Worm (Caenorhabditis elegans) whole organism, early embryonic: Measurements from ENCODE around the gene F14H12.17.
"Not testable (repeated sequence)": the region's sequence is repeated elsewhere in the genome, so short reads cannot be mapped to it uniquely, and the experiment has no call there.

Source experiments
- B0310.2 ChIP-seq: sonication (generic microtip); optimal IDR thresholded peaks from 2 replicates; lab custom pipeline; 2016; ENCODE audit warnings: mild to moderate bottlenecking, missing genetic modification characterization, missing compliant biosample characterization
- F13C5.2 ChIP-seq: sonication (generic microtip); optimal IDR thresholded peaks from 2 replicates; lab custom pipeline; 2017; ENCODE audit warnings: mild to moderate bottlenecking, missing genetic modification characterization, inconsistent platforms, missing compliant biosample characterization
- aly-1 ChIP-seq: sonication (generic microtip); optimal IDR thresholded peaks from 2 replicates; lab custom pipeline; 2016; ENCODE audit warnings: missing genetic modification characterization, missing compliant biosample characterization
- ama-1 ChIP-seq: fragments of 150-350 bp; optimal IDR thresholded peaks from 2 replicates; lab custom pipeline; 2014
- ceh-13 ChIP-seq: fragments of 200-800 bp; sonication (Bioruptor generic); optimal IDR thresholded peaks from 2 replicates; lab custom pipeline; 2018; ENCODE audit warnings: mild to moderate bottlenecking, missing genetic modification characterization, missing compliant biosample characterization
- ceh-36 ChIP-seq: sonication (generic microtip); optimal IDR thresholded peaks from 2 replicates; lab custom pipeline; 2016; ENCODE audit warnings: missing genetic modification characterization, inconsistent platforms, missing compliant biosample characterization
- ets-7 ChIP-seq: sonication (generic microtip); optimal IDR thresholded peaks from 2 replicates; lab custom pipeline; 2016; ENCODE audit warnings: missing genotype, missing genetic modification characterization, missing compliant biosample characterization
- flt-1 ChIP-seq: fragments of 200-800 bp; sonication (Bioruptor generic); IDR thresholded peaks from 2 replicates; pipeline ENCODE4 v1.3.6; 2022; ENCODE audit warnings: missing genetic modification characterization, missing compliant biosample characterization
- hmbx-1 ChIP-seq: sonication (generic microtip); optimal IDR thresholded peaks from 2 replicates; lab custom pipeline; 2016; ENCODE audit warnings: mild to moderate bottlenecking, missing genetic modification characterization, missing compliant biosample characterization
- hmg-4 ChIP-seq: fragments of 200-800 bp; sonication (Bioruptor generic); optimal IDR thresholded peaks from 2 replicates; lab custom pipeline; 2018; ENCODE audit warnings: mild to moderate bottlenecking, missing genetic modification characterization, missing compliant biosample characterization
- hnd-1 ChIP-seq: sonication (generic microtip); optimal IDR thresholded peaks from 2 replicates; lab custom pipeline; 2016; ENCODE audit warnings: missing genetic modification characterization, missing compliant biosample characterization
- pes-1 ChIP-seq: fragments of 200-800 bp; sonication (Bioruptor generic); IDR thresholded peaks from 2 replicates; pipeline ENCODE4 v1.3.6; 2022; ENCODE audit warnings: missing genetic modification reagents, missing genetic modification characterization, missing compliant biosample characterization
- scrt-1 ChIP-seq: fragments of 200-800 bp; sonication (Bioruptor generic); IDR thresholded peaks from 2 replicates; pipeline ENCODE4 v1.3.6; 2022; ENCODE audit warnings: missing genetic modification characterization, missing compliant biosample characterization
- sea-1 ChIP-seq: fragments of 200-800 bp; sonication (Bioruptor generic); conservative IDR thresholded peaks from 2 replicates; pipeline ENCODE4 v1.3.6; 2022; ENCODE audit warnings: missing genetic modification characterization, missing compliant biosample characterization
- tbx-11 ChIP-seq: fragments of 200-800 bp; sonication (Bioruptor generic); IDR thresholded peaks from 2 replicates; pipeline ENCODE4 v1.3.6; 2022; ENCODE audit warnings: missing genetic modification characterization, missing compliant biosample characterization
- tbx-37 ChIP-seq: fragments of 200-800 bp; sonication (Bioruptor generic); conservative IDR thresholded peaks from 2 replicates; pipeline ENCODE4 v1.3.6; 2022; ENCODE audit warnings: missing genetic modification reagents, missing genetic modification characterization, missing compliant biosample characterization
- tra-4 ChIP-seq: sonication (generic microtip); optimal IDR thresholded peaks from 2 replicates; lab custom pipeline; 2017; ENCODE audit warnings: missing genetic modification characterization, missing compliant biosample characterization

Gene F14H12.17

ce11 chrX:4342730-4343129, 20.4 kb downstream of the F14H12.17 start:
- TF ChIP-seq hnd-1 (no peak), tra-4 (tag; lab: Kevin White, UChicago) (no peak), ceh-13 (GFP tag; lab: Kevin White, UChicago) (no peak), aly-1 (tag; lab: Kevin White, UChicago) (no peak), B0310.2 (no peak), ama-1 (lab: Kevin White, UChicago) (no peak), tbx-37 (GFP tag; lab: Robert Waterston, UW) (no peak), hmg-4 (GFP tag; lab: Kevin White, UChicago) (no peak), scrt-1 (GFP tag; lab: Robert Waterston, UW) (no peak), ceh-36 (no peak), ets-7 (no peak), hmbx-1 (tag; lab: Kevin White, UChicago) (no peak), sea-1 (GFP tag; lab: Robert Waterston, UW) (no peak), F13C5.2 (no peak), tbx-11 (GFP tag; lab: Robert Waterston, UW) (no peak)

ce11 chrX:4339332-4339731, 23.8 kb downstream of the F14H12.17 start, which contains the start of gene cst-1:
Gene cst-1 (plus strand): TSS chrX:4339632.
- TF ChIP-seq hnd-1; sea-1 (GFP tag; lab: Robert Waterston, UW); hmg-4 (GFP tag; lab: Kevin White, UChicago): not testable (repeated sequence)

ce11 chrX:4335950-4336349, 27.1 kb downstream of the F14H12.17 start, which contains the start of gene cst-2:
Gene cst-2 (minus strand): TSS chrX:4336050.
- TF ChIP-seq tbx-37 (GFP tag; lab: Robert Waterston, UW); ceh-13 (GFP tag; lab: Kevin White, UChicago); aly-1 (tag; lab: Kevin White, UChicago): not testable (repeated sequence)

- not testable (repeated sequence) for TF ChIP-seq tbx-11 (GFP tag; lab: Robert Waterston, UW); tra-4 (tag; lab: Kevin White, UChicago); ceh-13 (GFP tag; lab: Kevin White, UChicago)
Measured at ce11 chrX:4332305-4332704, 30.8 kb downstream of the F14H12.17 start, which contains the start of gene C24A8.6. Gene C24A8.6 (minus strand): TSS chrX:4332405.

- TF ChIP-seq sea-1 (GFP tag; lab: Robert Waterston, UW) = no peak
- no peak for TF ChIP-seq ama-1 (lab: Kevin White, UChicago)
- no peak for TF ChIP-seq tbx-11 (GFP tag; lab: Robert Waterston, UW)
- no peak for TF ChIP-seq flt-1 (GFP tag; lab: Robert Waterston, UW)
- TF ChIP-seq pes-1 (GFP tag; lab: Robert Waterston, UW) = no peak
- no peak for TF ChIP-seq tbx-37 (GFP tag; lab: Robert Waterston, UW)
- TF ChIP-seq hmbx-1 (tag; lab: Kevin White, UChicago) = no peak
- TF ChIP-seq ceh-13 (GFP tag; lab: Kevin White, UChicago) = no peak
- TF ChIP-seq F13C5.2 = no peak
- no peak for TF ChIP-seq aly-1 (tag; lab: Kevin White, UChicago)
- TF ChIP-seq B0310.2 = no peak
- no peak for TF ChIP-seq ceh-36
- no peak for TF ChIP-seq tra-4 (tag; lab: Kevin White, UChicago)
- no peak for TF ChIP-seq hmg-4 (GFP tag; lab: Kevin White, UChicago)
Measured at ce11 chrX:4328816-4329215, 34.3 kb downstream of the F14H12.17 start, which contains the start of gene C24A8.5. Gene C24A8.5 (minus strand): TSS chrX:4328916.

- TF ChIP-seq ama-1 (lab: Kevin White, UChicago) = no peak
Measured at ce11 chrX:4322847-4323455, 40.1 kb downstream of the F14H12.17 start.

ce11 chrX:4320563-4320962, 42.5 kb downstream of the F14H12.17 start, which contains the start of gene dop-6:
Gene dop-6 (plus strand): TSS chrX:4320863.
- TF ChIP-seq tra-4 (tag; lab: Kevin White, UChicago) (no peak), hnd-1 (no peak), pes-1 (GFP tag; lab: Robert Waterston, UW) (no peak), F13C5.2 (no peak), ets-7 (no peak), sea-1 (GFP tag; lab: Robert Waterston, UW) (no peak), tbx-11 (GFP tag; lab: Robert Waterston, UW) (no peak), B0310.2 (no peak), aly-1 (tag; lab: Kevin White, UChicago) (no peak), hmbx-1 (tag; lab: Kevin White, UChicago) (no peak), hmg-4 (GFP tag; lab: Kevin White, UChicago) (no peak), scrt-1 (GFP tag; lab: Robert Waterston, UW) (no peak), flt-1 (GFP tag; lab: Robert Waterston, UW) (no peak), ceh-36 (no peak), ceh-13 (GFP tag; lab: Kevin White, UChicago) (no peak), ama-1 (lab: Kevin White, UChicago) (no peak), tbx-37 (GFP tag; lab: Robert Waterston, UW) (no peak)

- no peak for TF ChIP-seq ama-1 (lab: Kevin White, UChicago)
- no peak for TF ChIP-seq F13C5.2
- no peak for TF ChIP-seq hnd-1
- no peak for TF ChIP-seq aly-1 (tag; lab: Kevin White, UChicago)
- TF ChIP-seq sea-1 (GFP tag; lab: Robert Waterston, UW) = no peak
- no peak for TF ChIP-seq B0310.2
- no peak for TF ChIP-seq ceh-36
- no peak for TF ChIP-seq flt-1 (GFP tag; lab: Robert Waterston, UW)
- no peak for TF ChIP-seq hmbx-1 (tag; lab: Kevin White, UChicago)
- no peak for TF ChIP-seq tbx-37 (GFP tag; lab: Robert Waterston, UW)
- no peak for TF ChIP-seq ets-7
- no peak for TF ChIP-seq pes-1 (GFP tag; lab: Robert Waterston, UW)
- no peak for TF ChIP-seq tbx-11 (GFP tag; lab: Robert Waterston, UW)
- no peak for TF ChIP-seq tra-4 (tag; lab: Kevin White, UChicago)
- no peak for TF ChIP-seq hmg-4 (GFP tag; lab: Kevin White, UChicago)
- TF ChIP-seq ceh-13 (GFP tag; lab: Kevin White, UChicago) = no peak
Measured at ce11 chrX:4317095-4317494, 46.0 kb downstream of the F14H12.17 start.
